Fruit fly (Drosophila melanogaster): ENCODE measurements around the gene Det.
A peak's percentile ranks its signal among the peaks of the same experiment; 100 is the strongest.

The Det gene

dm6 chr3R:17110880-17111726 lies 38.4 kb upstream of the Det start:
- no peak for TF ChIP-seq abd-A (tag; optimal IDR thresholded peaks at IDR 0.05)
- peak; percentile 2 for TF ChIP-seq Blimp-1 (GFP tag; optimal IDR thresholded peaks at IDR 0.05)
- TF ChIP-seq gcm (GFP tag; optimal IDR thresholded peaks at IDR 0.05) = no peak
- TF ChIP-seq Oli (tag; optimal IDR thresholded peaks at IDR 0.05) = no peak
- TF ChIP-seq CG10565 (GFP tag; optimal IDR thresholded peaks at IDR 0.05) = no peak
- no peak for TF ChIP-seq mld (GFP tag; IDR thresholded peaks at IDR 0.05; ENCODE audit: partially characterized antibody)
- no peak for TF ChIP-seq Bteb2 (GFP tag; optimal IDR thresholded peaks at IDR 0.05)
- no peak for TF ChIP-seq eve (GFP tag; optimal IDR thresholded peaks at IDR 0.05)
- no peak for TF ChIP-seq stc (GFP tag; IDR thresholded peaks at IDR 0.05)
- TF ChIP-seq gsb-n (tag; optimal IDR thresholded peaks at IDR 0.05) = peak; percentile 6
- TF ChIP-seq sima (GFP tag; optimal IDR thresholded peaks at IDR 0.05) = no peak
- TF ChIP-seq HLH54F (GFP tag; optimal IDR thresholded peaks at IDR 0.05) = no peak
- TF ChIP-seq Awh (GFP tag; IDR thresholded peaks at IDR 0.05) = no peak
- peak; percentile 56 for TF ChIP-seq Neu2 (GFP tag; optimal IDR thresholded peaks at IDR 0.05; ENCODE audit: borderline replicate concordance)
- no peak for TF ChIP-seq trh (GFP tag; optimal IDR thresholded peaks at IDR 0.05)
- no peak for TF ChIP-seq CG1233 (GFP tag; optimal IDR thresholded peaks at IDR 0.05)
- TF ChIP-seq run (tag; optimal IDR thresholded peaks at IDR 0.05) = no peak
- no peak for TF ChIP-seq usp (GFP tag; optimal IDR thresholded peaks at IDR 0.05)
- TF ChIP-seq zen (tag; optimal IDR thresholded peaks at IDR 0.05) = no peak
- no peak for TF ChIP-seq CG1647 (GFP tag; optimal IDR thresholded peaks at IDR 0.05)
- TF ChIP-seq vvl (GFP tag; IDR thresholded peaks at IDR 0.05) = peak; percentile 15; the same call in 1 of the 2 replicates
- TF ChIP-seq slp2 (GFP tag; optimal IDR thresholded peaks at IDR 0.05) = no peak
- TF ChIP-seq CG31441 (GFP tag; IDR thresholded peaks at IDR 0.05) = no peak
- TF ChIP-seq toy (GFP tag; IDR thresholded peaks at IDR 0.05) = no peak
- TF ChIP-seq CG8478 (optimal IDR thresholded peaks at IDR 0.05) = no peak
- no peak for TF ChIP-seq CG8765 (GFP tag; IDR thresholded peaks at IDR 0.05)
- TF ChIP-seq kay (GFP tag; optimal IDR thresholded peaks at IDR 0.05) = no peak
- TF ChIP-seq pfk (GFP tag; optimal IDR thresholded peaks at IDR 0.05) = no peak
- TF ChIP-seq oc (tag; optimal IDR thresholded peaks at IDR 0.05) = peak; percentile 4
- TF ChIP-seq CG4404 (GFP tag; IDR thresholded peaks at IDR 0.05) = no peak
- TF ChIP-seq CG2712 (tag; optimal IDR thresholded peaks at IDR 0.05) = no peak

dm6 chr3R:17115668-17116067 lies 33.8 kb upstream of the Det start:
- TF ChIP-seq HLH3B (GFP tag; IDR thresholded peaks at IDR 0.05) (no peak), CG16813 (GFP tag; IDR thresholded peaks at IDR 0.05; ENCODE audit: partially characterized antibody) (no peak), CG34224 (GFP tag; IDR thresholded peaks at IDR 0.05; ENCODE audit: partially characterized antibody) (no peak), Taf1 (GFP tag; IDR thresholded peaks at IDR 0.05) (no peak), tup (GFP tag; optimal IDR thresholded peaks at IDR 0.05) (no peak), lov (optimal IDR thresholded peaks at IDR 0.05) (no peak), lov (GFP tag; IDR thresholded peaks at IDR 0.05) (no peak), CG12391 (tag; optimal IDR thresholded peaks at IDR 0.05) (no peak), p53 (GFP tag; optimal IDR thresholded peaks at IDR 0.05) (no peak), CG14710 (tag; optimal IDR thresholded peaks at IDR 0.05) (peak; percentile 39), yki (optimal IDR thresholded peaks at IDR 0.05) (no peak), ase (GFP tag; IDR thresholded peaks at IDR 0.05) (no peak), CG32532 (GFP tag; IDR thresholded peaks at IDR 0.05) (no peak), CG7839 (tag; optimal IDR thresholded peaks at IDR 0.05) (no peak), sd (tag; optimal IDR thresholded peaks at IDR 0.05) (peak; percentile 32), CG15479 (GFP tag; optimal IDR thresholded peaks at IDR 0.05) (no peak), zfh1 (GFP tag; IDR thresholded peaks at IDR 0.05) (no peak), CG43689 (GFP tag; IDR thresholded peaks at IDR 0.05) (no peak), CG11398 (GFP tag; optimal IDR thresholded peaks at IDR 0.05) (no peak), Bdp1 (GFP tag; optimal IDR thresholded peaks at IDR 0.05) (no peak), crc (GFP tag; optimal IDR thresholded peaks at IDR 0.05) (no peak), pita (GFP tag; optimal IDR thresholded peaks at IDR 0.05) (no peak), CG1233 (GFP tag; optimal IDR thresholded peaks at IDR 0.05) (peak; percentile 20)

All from whole organism, embryonic.